Worm (Caenorhabditis elegans) whole organism, mixed stage, embryonic: ENCODE data around the gene F29A7.4.

Experiments used
- M03D4.4 ChIP-seq: sonication (generic microtip); optimal IDR thresholded peaks from 2 replicates; lab custom pipeline; 2017; ENCODE audit warnings: mild to moderate bottlenecking, missing genetic modification characterization, missing compliant biosample characterization
- ces-1 ChIP-seq: fragments of 150-350 bp; optimal IDR thresholded peaks from 2 replicates; lab custom pipeline; 2014; ENCODE audit warnings: missing biosample characterization, missing genetic modification reagents, missing genetic modification characterization
- cnd-1 ChIP-seq: fragments of 200-800 bp; sonication (Bioruptor generic); optimal IDR thresholded peaks from 2 replicates; lab custom pipeline; 2018; ENCODE audit warnings: mild to moderate bottlenecking, missing genetic modification characterization, missing compliant biosample characterization
- flh-1 ChIP-seq: fragments of 200-800 bp; sonication (Bioruptor generic); optimal IDR thresholded peaks from 2 replicates; lab custom pipeline; 2018; ENCODE audit warnings: mild to moderate bottlenecking, missing genetic modification characterization, moderate library complexity, missing compliant biosample characterization
- ham-2 ChIP-seq: fragments of 200-800 bp; sonication (Bioruptor generic); optimal IDR thresholded peaks from 2 replicates; lab custom pipeline; 2018; ENCODE audit warnings: mild to moderate bottlenecking, missing genetic modification characterization, missing compliant biosample characterization
- hlh-1 ChIP-seq: fragments of 150-350 bp; optimal IDR thresholded peaks from 2 replicates; lab custom pipeline; 2014; ENCODE audit warnings: missing biosample characterization, missing genetic modification reagents, missing genetic modification characterization
- lin-13 ChIP-seq: fragments of 150-350 bp; optimal IDR thresholded peaks from 2 replicates; lab custom pipeline; 2014; ENCODE audit warnings: missing biosample characterization, missing genetic modification characterization
- lsy-2 ChIP-seq: fragments of 150-350 bp; optimal IDR thresholded peaks from 2 replicates; lab custom pipeline; 2014; ENCODE audit warnings: missing biosample characterization, missing genetic modification characterization
- nhr-237 ChIP-seq: fragments of 150-350 bp; optimal IDR thresholded peaks from 2 replicates; lab custom pipeline; 2014; ENCODE audit warnings: missing biosample characterization, missing genetic modification characterization
- snpc-4 ChIP-seq: fragments of 150-350 bp; optimal IDR thresholded peaks from 2 replicates; lab custom pipeline; 2014; ENCODE audit warnings: missing biosample characterization, missing genetic modification characterization
- unc-120 ChIP-seq: sonication (generic microtip); optimal IDR thresholded peaks from 2 replicates; lab custom pipeline; 2017; ENCODE audit warnings: missing genetic modification characterization, missing compliant biosample characterization; ENCODE audit not compliant: poor library complexity, severe bottlenecking
- unc-62 ChIP-seq: fragments of 150-350 bp; optimal IDR thresholded peaks from 2 replicates; lab custom pipeline; 2014; ENCODE audit warnings: missing biosample characterization, missing genetic modification reagents, missing genetic modification characterization
- ztf-11 ChIP-seq: fragments of 150-350 bp; optimal IDR thresholded peaks from 2 replicates; lab custom pipeline; 2014; ENCODE audit warnings: missing biosample characterization, missing genetic modification characterization

DNA sequence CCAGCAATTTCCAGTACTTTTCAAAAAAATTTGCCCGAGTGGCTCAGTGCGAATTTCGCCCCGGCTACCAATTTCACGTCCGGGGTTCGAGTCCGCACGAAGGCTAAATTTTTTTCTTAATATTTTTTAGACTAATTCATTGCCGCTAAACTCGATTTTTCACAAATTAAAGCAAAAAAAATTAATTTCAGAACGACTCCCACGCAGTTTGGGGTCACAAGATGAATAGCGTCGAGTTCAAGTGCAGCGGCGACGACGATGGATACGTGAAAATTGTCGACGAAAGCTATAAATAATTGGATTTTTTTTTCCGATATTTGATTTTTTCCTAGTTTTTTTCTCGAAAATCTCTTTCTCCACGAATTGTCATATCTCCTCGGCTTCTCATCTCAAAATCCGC is 1.5 kb downstream of the F29A7.4 start:
- TF ChIP-seq cnd-1 (tag; lab: Kevin White, UChicago) (no peak), nhr-237 (tag; lab: Kevin White, UChicago) (no peak), ces-1 (no peak), unc-120 (tag; lab: Kevin White, UChicago) (no peak), snpc-4 (tag; lab: Kevin White, UChicago) (no peak), unc-62 (GFP tag; lab: Kevin White, UChicago) (no peak), ham-2 (GFP tag; lab: Kevin White, UChicago) (no peak), flh-1 (GFP tag; lab: Kevin White, UChicago) (no peak), lin-13 (no peak), M03D4.4 (tag; lab: Kevin White, UChicago) (no peak), hlh-1 (tag; lab: Kevin White, UChicago) (no peak), ztf-11 (tag; lab: Kevin White, UChicago) (no peak), lsy-2 (tag; lab: Kevin White, UChicago) (no peak)
